Fruit fly (Drosophila melanogaster): ENCODE results near the gene Spn85F.

DNA sequence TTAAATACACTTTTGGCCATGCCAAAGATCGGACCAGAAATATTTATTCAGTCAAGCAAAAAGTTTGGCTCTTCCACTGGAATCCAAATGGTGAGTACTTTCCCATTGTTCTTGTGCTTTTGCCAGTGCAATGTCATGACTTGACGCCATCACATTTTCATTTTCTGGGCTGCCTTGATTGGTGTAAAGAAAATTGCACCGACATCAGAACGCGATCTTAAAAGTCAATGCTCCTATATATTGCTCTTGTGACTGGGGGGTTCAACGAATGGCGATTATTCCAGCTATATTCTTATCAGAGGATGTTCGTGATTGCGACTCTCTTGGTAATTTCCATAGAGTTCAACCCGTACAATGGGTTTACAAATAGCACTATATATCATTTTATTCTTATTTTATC is 43.5 kb downstream of the Spn85F start:
- TF ChIP-seq Sin3A (optimal IDR thresholded peaks at IDR 0.05) = no peak
- TF ChIP-seq psq (optimal IDR thresholded peaks at IDR 0.05) = no peak
- no peak for TF ChIP-seq ttk (optimal IDR thresholded peaks at IDR 0.05)
- TF ChIP-seq insv (optimal IDR thresholded peaks at IDR 0.05) = no peak
- no peak for TF ChIP-seq h (optimal IDR thresholded peaks at IDR 0.05)
- TF ChIP-seq Myc (optimal IDR thresholded peaks at IDR 0.05) = no peak
